Worm (Caenorhabditis elegans) whole organism, young adult: ENCODE results near the gene hum-8.

ENCODE experiments used
- B0035.1 ChIP-seq: sonication (generic microtip); optimal IDR thresholded peaks from 2 replicates; lab custom pipeline; 2016; ENCODE audit warnings: missing genetic modification characterization, mild to moderate bottlenecking, missing compliant biosample characterization, missing genotype, missing genetic modification reagents
- F57A8.1 ChIP-seq: fragments of 200-800 bp; sonication (Bioruptor generic); optimal IDR thresholded peaks from 2 replicates; lab custom pipeline; 2018; ENCODE audit warnings: mild to moderate bottlenecking, missing genetic modification characterization, moderate library complexity, missing compliant biosample characterization
- F57C9.4 ChIP-seq: sonication (generic microtip); optimal IDR thresholded peaks from 2 replicates; lab custom pipeline; 2017; ENCODE audit warnings: mild to moderate bottlenecking, missing genetic modification characterization, missing compliant biosample characterization
- K11D2.4 ChIP-seq: fragments of 200-800 bp; sonication (Bioruptor generic); IDR thresholded peaks from 2 replicates; pipeline ENCODE4 v1.3.6; 2022; ENCODE audit warnings: missing genetic modification reagents, missing genetic modification characterization, missing compliant biosample characterization
- Y56A3A.18 ChIP-seq: fragments of 200-800 bp; sonication (Bioruptor generic); IDR thresholded peaks from 2 replicates; pipeline ENCODE4 v1.3.6; 2022; ENCODE audit warnings: missing genetic modification reagents, missing genetic modification characterization, missing compliant biosample characterization
- Y67H2A.10 ChIP-seq: fragments of 200-800 bp; sonication (Bioruptor generic); conservative IDR thresholded peaks from 2 replicates; pipeline ENCODE4 v1.3.6; 2022; ENCODE audit warnings: missing genetic modification reagents, missing genetic modification characterization, missing compliant biosample characterization
- Y95B8A.8 ChIP-seq: fragments of 200-800 bp; sonication (Bioruptor generic); IDR thresholded peaks from 2 replicates; pipeline ENCODE4 v1.3.6; 2022; ENCODE audit warnings: missing genetic modification reagents, missing genetic modification characterization, missing compliant biosample characterization
- ZK185.1 ChIP-seq: sonication (generic microtip); optimal IDR thresholded peaks from 2 replicates; lab custom pipeline; 2016; ENCODE audit warnings: mild to moderate bottlenecking, missing genetic modification characterization, missing compliant biosample characterization; ENCODE audit not compliant: poor library complexity, severe bottlenecking
- ama-1 ChIP-seq, 3 experiments: fragments of 150-350 bp in 1 of 3; sonication (generic microtip) in 2 of 3; optimal IDR thresholded peaks; 2 replicates each; lab custom pipeline; 2014 to 2018; ENCODE audit warnings: missing biosample characterization in 2 of 3, missing genetic modification characterization in 2 of 3, missing genetic modification reagents in 2 of 3
- aptf-2 ChIP-seq: fragments of 200-800 bp; sonication (Bioruptor generic); conservative IDR thresholded peaks from 2 replicates; pipeline ENCODE4 v1.3.6; 2022; ENCODE audit warnings: missing genetic modification reagents, missing genetic modification characterization, missing compliant biosample characterization
- aptf-3 ChIP-seq: fragments of 200-800 bp; sonication (Bioruptor generic); IDR thresholded peaks from 2 replicates; pipeline ENCODE4 v1.3.6; 2022; ENCODE audit warnings: missing genetic modification characterization, missing compliant biosample characterization
- bed-1 ChIP-seq: fragments of 200-800 bp; sonication (Bioruptor generic); IDR thresholded peaks from 2 replicates; pipeline ENCODE4 v1.3.6; 2022; ENCODE audit warnings: missing genetic modification reagents, missing genetic modification characterization, missing compliant biosample characterization
- ceh-100 ChIP-seq: fragments of 200-800 bp; sonication (Bioruptor generic); IDR thresholded peaks from 2 replicates; pipeline ENCODE4 v1.3.6; 2022; ENCODE audit warnings: missing genetic modification reagents, missing genetic modification characterization, missing compliant biosample characterization
- ceh-40 ChIP-seq: fragments of 200-800 bp; sonication (Bioruptor generic); IDR thresholded peaks from 2 replicates; pipeline ENCODE4 v1.3.6; 2022; ENCODE audit warnings: missing genetic modification characterization, missing compliant biosample characterization
- ceh-58 ChIP-seq: fragments of 200-800 bp; sonication (Bioruptor generic); IDR thresholded peaks from 2 replicates; pipeline ENCODE4 v1.3.6; 2022; ENCODE audit warnings: missing genetic modification characterization, missing compliant biosample characterization
- ceh-91 ChIP-seq: fragments of 200-800 bp; sonication (Bioruptor generic); IDR thresholded peaks from 2 replicates; pipeline ENCODE4 v1.3.6; 2022; ENCODE audit warnings: missing genetic modification reagents, missing genetic modification characterization, missing compliant biosample characterization
- chd-7 ChIP-seq: sonication (generic microtip); optimal IDR thresholded peaks from 2 replicates; lab custom pipeline; 2016; ENCODE audit warnings: mild to moderate bottlenecking, missing genetic modification characterization, moderate library complexity, missing compliant biosample characterization
- dox-1 ChIP-seq: fragments of 200-800 bp; sonication (Bioruptor generic); IDR thresholded peaks from 2 replicates; pipeline ENCODE4 v1.3.6; 2022; ENCODE audit warnings: missing genetic modification reagents, missing genetic modification characterization, missing compliant biosample characterization
- dpff-1 ChIP-seq: sonication (generic microtip); optimal IDR thresholded peaks from 2 replicates; lab custom pipeline; 2017; ENCODE audit warnings: mild to moderate bottlenecking, missing genetic modification characterization, missing compliant biosample characterization
- efl-1 ChIP-seq: fragments of 150-350 bp; optimal IDR thresholded peaks from 2 replicates; lab custom pipeline; 2014; ENCODE audit warnings: missing biosample characterization, missing genetic modification reagents, missing genetic modification characterization
- egl-44 ChIP-seq: fragments of 200-800 bp; sonication (Bioruptor generic); IDR thresholded peaks from 2 replicates; pipeline ENCODE4 v1.3.6; 2022; ENCODE audit warnings: missing genetic modification reagents, missing genetic modification characterization, missing compliant biosample characterization
- egrh-3 ChIP-seq: fragments of 200-800 bp; sonication (Bioruptor generic); IDR thresholded peaks from 2 replicates; pipeline ENCODE4 v1.3.6; 2022; ENCODE audit warnings: missing genetic modification reagents, missing genetic modification characterization, missing compliant biosample characterization
- hlh-26 ChIP-seq: fragments of 200-800 bp; sonication (Bioruptor generic); conservative IDR thresholded peaks from 2 replicates; pipeline ENCODE4 v1.3.6; 2022; ENCODE audit warnings: missing genetic modification reagents, missing genetic modification characterization, missing compliant biosample characterization
- hmg-1.2 ChIP-seq: fragments of 200-800 bp; sonication (Bioruptor generic); IDR thresholded peaks from 2 replicates; pipeline ENCODE4 v1.3.6; 2022; ENCODE audit warnings: missing genetic modification reagents, missing genetic modification characterization, missing compliant biosample characterization
- hrde-1 ChIP-seq: sonication (generic microtip); optimal IDR thresholded peaks from 2 replicates; lab custom pipeline; 2016; ENCODE audit warnings: missing genetic modification characterization, mild to moderate bottlenecking, missing compliant biosample characterization, moderate library complexity, missing genotype, missing genetic modification reagents, borderline replicate concordance
- let-607 ChIP-seq, 2 experiments: fragments of 200-800 bp in 1 of 2; sonication (Bioruptor generic) in 1 of 2; sonication (generic microtip) in 1 of 2; optimal IDR thresholded peaks; 2 replicates each; lab custom pipeline; 2016 to 2018; ENCODE audit warnings: mild to moderate bottlenecking in 2 of 2, missing compliant biosample characterization in 2 of 2, missing genetic modification characterization in 2 of 2, moderate library complexity in 2 of 2, missing genotype in 1 of 2
- lin-54 ChIP-seq: fragments of 200-800 bp; sonication (Bioruptor generic); optimal IDR thresholded peaks from 2 replicates; lab custom pipeline; 2018; ENCODE audit warnings: mild to moderate bottlenecking, missing genetic modification characterization, missing compliant biosample characterization
- lir-1 ChIP-seq: fragments of 200-800 bp; sonication (Bioruptor generic); conservative IDR thresholded peaks from 2 replicates; pipeline ENCODE4 v1.3.6; 2022; ENCODE audit warnings: missing genetic modification reagents, missing genetic modification characterization, missing compliant biosample characterization
- madf-10 ChIP-seq: sonication (generic microtip); optimal IDR thresholded peaks from 2 replicates; lab custom pipeline; 2016; ENCODE audit warnings: mild to moderate bottlenecking, missing genetic modification characterization, missing compliant biosample characterization
- madf-3 ChIP-seq: fragments of 200-800 bp; sonication (Bioruptor generic); IDR thresholded peaks from 2 replicates; pipeline ENCODE4 v1.3.6; 2022; ENCODE audit warnings: missing genetic modification reagents, missing genetic modification characterization, missing compliant biosample characterization
- madf-6 ChIP-seq: fragments of 200-800 bp; sonication (Bioruptor generic); IDR thresholded peaks from 2 replicates; pipeline ENCODE4 v1.3.6; 2022; ENCODE audit warnings: missing genetic modification reagents, missing genetic modification characterization, missing compliant biosample characterization
- mcd-1 ChIP-seq: fragments of 200-800 bp; sonication (Bioruptor generic); IDR thresholded peaks from 2 replicates; pipeline ENCODE4 v1.3.6; 2022; ENCODE audit warnings: missing genetic modification reagents, missing genetic modification characterization, missing compliant biosample characterization
- mxl-1 ChIP-seq: sonication (generic microtip); optimal IDR thresholded peaks from 2 replicates; lab custom pipeline; 2016; ENCODE audit warnings: missing genetic modification characterization, missing compliant biosample characterization
- nhr-120 ChIP-seq: fragments of 200-800 bp; sonication (Bioruptor generic); IDR thresholded peaks from 2 replicates; pipeline ENCODE4 v1.3.6; 2022; ENCODE audit warnings: missing genetic modification characterization, missing compliant biosample characterization
- nhr-179 ChIP-seq: sonication (generic microtip); optimal IDR thresholded peaks from 2 replicates; lab custom pipeline; 2016; ENCODE audit warnings: mild to moderate bottlenecking, missing genetic modification characterization, missing compliant biosample characterization
- nhr-90 ChIP-seq: sonication (generic microtip); optimal IDR thresholded peaks from 2 replicates; lab custom pipeline; 2016; ENCODE audit warnings: missing genotype, mild to moderate bottlenecking, missing genetic modification characterization, missing compliant biosample characterization
- pha-4 ChIP-seq: fragments of 150-350 bp; sonication (generic microtip); optimal IDR thresholded peaks from 2 replicates; lab custom pipeline; 2014; ENCODE audit warnings: missing biosample characterization, missing genetic modification reagents, missing genetic modification characterization
- repo-1 ChIP-seq: sonication (generic microtip); optimal IDR thresholded peaks from 2 replicates; lab custom pipeline; 2017; ENCODE audit warnings: mild to moderate bottlenecking, missing genetic modification characterization, missing compliant biosample characterization
- sea-2 ChIP-seq: fragments of 200-800 bp; sonication (Bioruptor generic); IDR thresholded peaks from 2 replicates; pipeline ENCODE4 v1.3.6; 2022; ENCODE audit warnings: missing genetic modification characterization, missing compliant biosample characterization
- snpc-3.4 ChIP-seq: sonication (generic microtip); optimal IDR thresholded peaks from 2 replicates; lab custom pipeline; 2017; ENCODE audit warnings: missing genetic modification characterization, mild to moderate bottlenecking, missing compliant biosample characterization, antibody characterized with exemption, moderate library complexity, missing genotype, missing genetic modification reagents
- sptf-2 ChIP-seq: fragments of 200-800 bp; sonication (Bioruptor generic); optimal IDR thresholded peaks from 2 replicates; lab custom pipeline; 2018; ENCODE audit warnings: mild to moderate bottlenecking, missing genetic modification characterization, missing compliant biosample characterization
- tlf-1 ChIP-seq: fragments of 200-800 bp; sonication (Bioruptor generic); optimal IDR thresholded peaks from 2 replicates; lab custom pipeline; 2018; ENCODE audit warnings: mild to moderate bottlenecking, missing genetic modification characterization, missing compliant biosample characterization
- unc-130 ChIP-seq: sonication (generic microtip); optimal IDR thresholded peaks from 2 replicates; lab custom pipeline; 2016; ENCODE audit warnings: missing genetic modification reagents, missing genetic modification characterization, missing compliant biosample characterization
- zfh-2 ChIP-seq: fragments of 200-800 bp; sonication (Bioruptor generic); conservative IDR thresholded peaks from 2 replicates; pipeline ENCODE4 v1.3.6; 2022; ENCODE audit warnings: missing genetic modification reagents, missing genetic modification characterization, missing compliant biosample characterization
- ztf-25 ChIP-seq: fragments of 200-800 bp; sonication (Bioruptor generic); IDR thresholded peaks from 2 replicates; pipeline ENCODE4 v1.3.6; 2022; ENCODE audit warnings: missing genetic modification reagents, missing genetic modification characterization, missing compliant biosample characterization
- ztf-28 ChIP-seq: fragments of 200-800 bp; sonication (Bioruptor generic); IDR thresholded peaks from 2 replicates; pipeline ENCODE4 v1.3.6; 2022; ENCODE audit warnings: missing genetic modification reagents, missing genetic modification characterization, missing compliant biosample characterization
- ztf-3 ChIP-seq: fragments of 200-800 bp; sonication (Bioruptor generic); optimal IDR thresholded peaks from 2 replicates; lab custom pipeline; 2018; ENCODE audit warnings: mild to moderate bottlenecking, missing genetic modification characterization, missing compliant biosample characterization
- ztf-6 ChIP-seq: fragments of 200-800 bp; sonication (Bioruptor generic); IDR thresholded peaks from 2 replicates; pipeline ENCODE4 v1.3.6; 2022; ENCODE audit warnings: missing genetic modification reagents, missing genetic modification characterization, missing compliant biosample characterization

The hum-8 gene

ce11 chrIV:460614-461079 is 20.3 kb upstream of the hum-8 start, which contains the start of gene M04G7.2:
Gene M04G7.2, minus strand, starts transcription at chrIV:461029.
- TF ChIP-seq let-607 (tag; optimal IDR thresholded peaks at IDR 0.05; lab: Kevin White, UChicago): no peak
- TF ChIP-seq egl-44 (GFP tag; lab: Robert Waterston, UW): no peak
- TF ChIP-seq ztf-3: no peak
- no peak for TF ChIP-seq F57C9.4 (tag; lab: Kevin White, UChicago)
- no peak; the same call in 1 of the 2 replicates for TF ChIP-seq aptf-3
- TF ChIP-seq chd-7 (tag; lab: Kevin White, UChicago): no peak
- no peak for TF ChIP-seq nhr-90 (tag; lab: Kevin White, UChicago)
- peak; percentile 53; the same call in 1 of the 2 replicates for TF ChIP-seq K11D2.4 (GFP tag; lab: Robert Waterston, UW)
- TF ChIP-seq ama-1 (optimal IDR thresholded peaks at IDR 0.05; lab: Kevin White, UChicago): no peak
- no peak for TF ChIP-seq ama-1 (GFP tag; optimal IDR thresholded peaks at IDR 0.05; lab: Kevin White, UChicago)
- TF ChIP-seq pha-4: no peak
- TF ChIP-seq ceh-58 (GFP tag; lab: Robert Waterston, UW): no peak
- TF ChIP-seq tlf-1 (GFP tag; lab: Kevin White, UChicago): no peak
- TF ChIP-seq zfh-2 (GFP tag; lab: Robert Waterston, UW): peak; percentile 85
- TF ChIP-seq hlh-26 (GFP tag; lab: Robert Waterston, UW): no peak
- TF ChIP-seq lin-54 (GFP tag; lab: Kevin White, UChicago): no peak
- TF ChIP-seq Y95B8A.8: no peak
- TF ChIP-seq B0035.1: no peak
- TF ChIP-seq sea-2 (GFP tag; lab: Robert Waterston, UW): no peak
- TF ChIP-seq aptf-2 (GFP tag; lab: Robert Waterston, UW): no peak
- no peak for TF ChIP-seq dpff-1 (tag; lab: Kevin White, UChicago)
- TF ChIP-seq dox-1 (GFP tag; lab: Robert Waterston, UW): no peak
- TF ChIP-seq hrde-1 (tag; lab: Kevin White, UChicago): no peak
- TF ChIP-seq efl-1 (GFP tag; lab: Kevin White, UChicago): no peak
- no peak for TF ChIP-seq ceh-91 (GFP tag; lab: Robert Waterston, UW)
- TF ChIP-seq ceh-40 (GFP tag; lab: Robert Waterston, UW): no peak
- 0 out of 2 replicates have a peak, but pooled peaks have one; percentile 32 for TF ChIP-seq mcd-1 (GFP tag; lab: Robert Waterston, UW)
- no peak for TF ChIP-seq F57A8.1 (GFP tag; lab: Kevin White, UChicago)
- no peak for TF ChIP-seq bed-1 (GFP tag; lab: Robert Waterston, UW)
- TF ChIP-seq madf-6 (GFP tag; lab: Robert Waterston, UW): no peak
- TF ChIP-seq madf-10 (tag; lab: Kevin White, UChicago): no peak
- TF ChIP-seq Y67H2A.10 (GFP tag; lab: Robert Waterston, UW): no peak
- 0 out of 2 replicates have a peak, but pooled peaks have one; percentile 27 for TF ChIP-seq madf-3 (GFP tag; lab: Robert Waterston, UW)
- no peak for TF ChIP-seq ceh-100 (GFP tag; lab: Robert Waterston, UW)
- no peak for TF ChIP-seq snpc-3.4 (tag; lab: Kevin White, UChicago)
- TF ChIP-seq sptf-2 (GFP tag; lab: Kevin White, UChicago): no peak
- no peak for TF ChIP-seq ztf-25 (GFP tag; lab: Robert Waterston, UW)
- 0 out of 2 replicates have a peak, but pooled peaks have one; percentile 11 for TF ChIP-seq nhr-120
- TF ChIP-seq egrh-3 (GFP tag; lab: Robert Waterston, UW): peak; percentile 26; the same call in 1 of the 2 replicates
- TF ChIP-seq Y56A3A.18: no peak
- TF ChIP-seq mxl-1: no peak
- no peak for TF ChIP-seq nhr-179 (tag; lab: Kevin White, UChicago)
- TF ChIP-seq unc-130 (GFP tag; lab: Kevin White, UChicago): no peak
- TF ChIP-seq repo-1: no peak
- no peak for TF ChIP-seq ztf-6 (GFP tag; lab: Robert Waterston, UW)
- no peak for TF ChIP-seq lir-1 (GFP tag; lab: Robert Waterston, UW)
- TF ChIP-seq hmg-1.2 (GFP tag; lab: Robert Waterston, UW): no peak
- TF ChIP-seq ztf-28 (GFP tag; lab: Robert Waterston, UW): 0 out of 2 replicates have a peak, but pooled peaks have one; percentile 70
- TF ChIP-seq ZK185.1 (tag; lab: Kevin White, UChicago): no peak
